Fruit fly (Drosophila melanogaster) ovary, adult (tissue): ENCODE results near the gene CG13995.

Source experiments
- CG17801 ChIP-seq: fragments of 200-800 bp; optimal IDR thresholded peaks from 2 replicates; lab custom pipeline; 2019; ENCODE audit warnings: missing biosample characterization, mild to moderate bottlenecking, missing genetic modification characterization, moderate library complexity; ENCODE audit not compliant: partially characterized antibody

CG13995 gene

dm6 chr2L:6073894-6074293 lies 19.8 kb downstream of the CG13995 start:
- TF ChIP-seq CG17801 (GFP tag; lab: Kevin White, UChicago) = no peak

dm6 chr2L:6074314-6074713 lies 20.2 kb downstream of the CG13995 start:
- TF ChIP-seq CG17801 (GFP tag; lab: Kevin White, UChicago) = no peak

dm6 chr2L:6075345-6075744 lies 21.2 kb downstream of the CG13995 start:
- no peak for TF ChIP-seq CG17801 (GFP tag; lab: Kevin White, UChicago)

DNA sequence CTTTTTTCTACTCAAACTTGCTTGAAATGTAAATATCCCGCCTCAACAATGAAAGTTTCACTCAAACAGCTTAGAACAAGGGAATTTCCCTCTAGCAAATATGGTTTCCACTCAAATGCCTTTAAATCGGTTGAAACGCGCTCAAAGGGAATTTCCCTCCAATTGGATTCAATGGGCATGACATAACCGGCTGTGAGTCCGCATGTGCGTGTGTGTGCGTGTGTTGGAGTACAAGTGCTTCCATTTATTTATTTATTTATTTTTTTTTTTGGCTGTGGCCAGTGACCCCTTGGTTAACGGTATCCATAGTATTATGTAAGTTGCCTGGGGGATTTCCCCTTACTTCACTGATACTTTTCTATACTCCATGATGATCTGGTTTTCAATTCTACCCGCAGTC lies 22.0 kb downstream of the CG13995 start:
- TF ChIP-seq CG17801 (GFP tag; lab: Kevin White, UChicago) = no peak

DNA sequence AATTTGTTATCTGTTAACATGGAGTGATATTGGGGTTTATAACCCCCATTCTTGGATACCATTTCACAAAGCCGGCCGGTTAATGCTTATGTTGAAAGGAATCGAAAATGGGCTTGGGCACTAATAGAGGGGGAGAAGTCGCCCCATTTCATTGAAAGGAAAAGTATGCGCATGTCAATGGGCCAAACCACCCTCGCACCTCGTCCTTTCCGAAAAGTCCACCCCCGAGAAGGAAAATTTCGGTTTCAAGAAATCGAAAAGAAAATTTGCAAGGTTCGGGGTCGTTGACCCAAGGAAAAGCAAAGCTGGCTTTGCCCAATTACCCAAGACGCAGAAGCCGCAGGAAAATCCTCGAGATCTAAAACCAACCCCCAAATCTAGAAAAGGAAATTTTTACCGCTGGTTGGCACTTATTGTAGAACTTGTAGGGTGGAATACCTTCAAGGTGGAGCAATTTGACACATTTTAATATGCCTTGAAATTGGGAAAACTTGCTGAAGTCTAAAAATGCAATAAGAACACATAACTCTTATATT lies 22.8 kb downstream of the CG13995 start:
- no peak for TF ChIP-seq CG17801 (GFP tag; lab: Kevin White, UChicago)

- no peak for TF ChIP-seq CG17801 (GFP tag; lab: Kevin White, UChicago)
These were observed 23.5 kb downstream of the CG13995 start for dm6 chr2L:6077632-6078031.

DNA sequence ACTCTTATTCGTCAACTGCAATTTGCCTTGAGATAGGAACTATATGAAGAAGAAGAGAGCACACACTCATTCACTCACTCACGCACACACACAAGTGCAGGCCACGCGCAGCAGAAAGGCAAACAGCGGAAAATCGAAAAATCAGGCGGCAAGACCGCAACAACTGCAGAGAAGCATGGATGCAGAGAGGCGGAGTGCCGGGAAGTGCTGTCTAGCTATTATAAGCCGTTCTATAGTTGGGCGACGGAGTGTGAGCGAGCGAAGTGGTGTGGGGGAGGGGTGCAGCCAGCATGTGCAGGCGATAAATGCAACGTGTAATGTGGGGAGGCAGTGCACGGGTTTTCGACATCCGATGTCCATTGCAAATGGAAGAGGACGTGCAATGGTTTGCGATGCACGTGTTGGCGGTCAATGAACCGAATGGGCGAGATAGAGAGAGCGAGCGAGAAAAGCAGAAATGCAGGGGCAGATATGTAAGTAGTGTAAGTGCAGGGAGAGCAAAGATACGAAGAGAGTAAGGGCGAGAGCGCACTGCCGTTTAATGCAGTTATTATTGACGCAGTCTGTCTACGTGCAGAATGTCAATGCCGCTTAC lies 24.8 kb downstream of the CG13995 start:
- TF ChIP-seq CG17801 (GFP tag; lab: Kevin White, UChicago) = peak; percentile 2

DNA sequence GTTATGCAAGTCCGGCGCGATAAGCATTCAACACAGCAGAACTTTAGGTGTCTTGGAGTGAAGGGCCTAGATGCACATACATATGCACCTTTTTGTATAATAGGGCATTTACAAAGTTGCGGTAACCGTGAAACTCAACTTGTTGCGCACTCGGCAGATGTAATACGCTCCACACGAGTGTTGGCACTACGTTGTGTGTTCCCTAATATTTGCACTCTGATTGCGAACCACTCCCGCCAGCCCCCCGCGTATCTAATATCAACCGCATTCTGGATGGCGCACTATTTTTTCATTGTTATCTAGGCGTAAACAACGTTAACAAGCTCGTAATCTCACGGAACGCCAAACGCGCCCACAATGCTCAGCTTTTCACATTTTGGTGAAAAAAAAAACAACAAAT lies 26.2 kb downstream of the CG13995 start:
- no peak for TF ChIP-seq CG17801 (GFP tag; lab: Kevin White, UChicago)

- no peak for TF ChIP-seq CG17801 (GFP tag; lab: Kevin White, UChicago)
These were observed 27.2 kb downstream of the CG13995 start for dm6 chr2L:6081134-6081832.

dm6 chr2L:6082157-6082645 lies 28.1 kb downstream of the CG13995 start, which contains the start of gene Kr-h1:
Kr-h1 (plus strand) TSS chr2L:6082603.
- no peak for TF ChIP-seq CG17801 (GFP tag; lab: Kevin White, UChicago)

dm6 chr2L:6082936-6083627 lies 29.0 kb downstream of the CG13995 start:
- peak; percentile 28 for TF ChIP-seq CG17801 (GFP tag; lab: Kevin White, UChicago)

DNA sequence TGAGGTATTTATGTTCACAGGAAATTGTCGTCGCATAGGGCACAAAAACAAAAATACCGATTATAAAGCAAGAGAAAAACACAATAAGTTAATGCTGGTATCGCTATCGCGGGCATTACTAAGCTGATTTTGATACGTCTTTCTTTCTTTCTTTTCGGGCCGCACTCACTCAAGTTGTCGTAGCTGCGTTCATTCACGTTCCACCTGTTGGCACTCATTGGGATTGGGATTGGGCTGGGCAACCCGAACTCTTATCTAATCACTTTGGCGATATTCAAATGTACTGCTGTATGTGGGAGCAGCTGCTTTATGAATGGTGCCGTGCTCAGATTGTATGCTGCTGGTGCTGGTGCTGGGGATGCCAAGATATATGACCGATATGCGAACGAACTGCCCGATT lies 30.6 kb downstream of the CG13995 start:
- no peak for TF ChIP-seq CG17801 (GFP tag; lab: Kevin White, UChicago)

DNA sequence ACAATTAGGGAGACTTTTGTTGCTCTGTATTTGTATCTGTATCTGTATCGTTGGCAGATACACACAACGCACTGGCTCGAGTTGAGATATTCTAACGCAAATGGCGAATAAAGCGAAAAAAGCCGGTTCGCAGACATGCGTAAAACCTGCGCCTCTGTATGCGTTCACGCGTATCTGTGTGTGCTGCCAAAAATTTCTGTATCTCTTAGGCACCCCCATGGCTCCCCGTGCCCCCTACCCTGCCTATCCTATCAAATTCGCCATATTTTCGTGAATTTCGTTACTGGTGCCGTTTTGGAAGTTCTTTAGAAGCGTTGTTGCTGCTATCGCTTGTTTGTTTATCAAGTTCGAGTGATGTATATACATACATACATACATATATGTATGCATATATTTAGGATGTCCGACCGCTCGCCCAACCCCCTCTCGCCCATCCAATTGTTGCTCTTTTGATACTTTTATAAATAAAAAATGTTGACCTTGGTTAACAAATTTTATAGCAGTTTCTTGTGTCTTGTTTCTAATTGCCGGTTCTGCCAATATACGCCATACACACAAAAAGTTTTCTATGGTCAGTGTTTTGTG lies 31.7 kb downstream of the CG13995 start:
- no peak for TF ChIP-seq CG17801 (GFP tag; lab: Kevin White, UChicago)

- TF ChIP-seq CG17801 (GFP tag; lab: Kevin White, UChicago) = no peak
These were observed 32.7 kb downstream of the CG13995 start for dm6 chr2L:6086771-6087170.

dm6 chr2L:6087685-6088084 lies 33.6 kb downstream of the CG13995 start:
- no peak for TF ChIP-seq CG17801 (GFP tag; lab: Kevin White, UChicago)
